Worm (Caenorhabditis elegans): Measurements from ENCODE around the gene sma-4.

- TF ChIP-seq nhr-28 (tag; optimal IDR thresholded peaks at IDR 0.05): no peak
- TF ChIP-seq nhr-237 (tag; optimal IDR thresholded peaks at IDR 0.05): peak; percentile 32
- TF ChIP-seq elt-1 (tag; optimal IDR thresholded peaks at IDR 0.05; ENCODE audit: borderline replicate concordance, insufficient read depth): no peak
- no peak for TF ChIP-seq zip-8 (tag; optimal IDR thresholded peaks at IDR 0.05)
- TF ChIP-seq nhr-76 (tag; optimal IDR thresholded peaks at IDR 0.05): no peak
- TF ChIP-seq cnd-1 (tag; optimal IDR thresholded peaks at IDR 0.05): no peak
- TF ChIP-seq unc-62 (GFP tag; optimal IDR thresholded peaks at IDR 0.05): no peak
- TF ChIP-seq mep-1 (tag; optimal IDR thresholded peaks at IDR 0.05): peak; percentile 17
- no peak for TF ChIP-seq elt-3 (tag; optimal IDR thresholded peaks at IDR 0.05)
- no peak for TF ChIP-seq drap-1 (GFP tag; optimal IDR thresholded peaks at IDR 0.05)
- TF ChIP-seq unc-39 (tag; optimal IDR thresholded peaks at IDR 0.05): no peak
- TF ChIP-seq pha-4 (tag; optimal IDR thresholded peaks at IDR 0.05): peak; percentile 47
- TF ChIP-seq ham-2 (GFP tag; optimal IDR thresholded peaks at IDR 0.05): no peak
- TF ChIP-seq snpc-4 (tag; optimal IDR thresholded peaks at IDR 0.05): no peak
Measured at ce11 chrIII:5785273-5785929, 30.6 kb upstream of the sma-4 start, which contains the start of gene Y37B11A.3.
